Worm (Caenorhabditis elegans): ENCODE measurements around the gene ogdh-1.

ogdh-1 gene

DNA sequence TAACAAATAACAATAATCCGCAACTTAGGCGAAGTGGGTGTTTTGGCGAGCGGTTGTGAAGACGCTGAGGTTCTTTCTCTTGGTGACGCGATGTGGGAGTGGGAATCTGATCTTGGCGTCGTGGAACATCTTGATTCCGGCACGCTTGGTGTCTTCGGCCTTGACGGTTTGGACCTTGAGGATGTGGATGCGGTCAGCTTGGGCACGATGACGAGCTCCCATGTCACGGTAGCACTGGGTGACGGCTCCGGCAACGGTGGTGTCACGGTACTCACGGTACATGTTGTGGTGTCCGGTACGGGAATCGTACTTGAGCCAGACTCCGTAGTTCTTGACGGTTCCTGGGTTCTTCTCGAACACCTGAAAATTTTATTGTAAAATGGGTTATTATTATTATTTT, 45.3 kb upstream of the ogdh-1 start:
- TF ChIP-seq zag-1 (tag; optimal IDR thresholded peaks at IDR 0.05) (no peak), mml-1 (tag; optimal IDR thresholded peaks at IDR 0.05) (no peak), eor-1 (tag; optimal IDR thresholded peaks at IDR 0.05) (no peak), ceh-9 (tag; optimal IDR thresholded peaks at IDR 0.05) (no peak), nhr-76 (tag; optimal IDR thresholded peaks at IDR 0.05) (no peak), elt-3 (tag; optimal IDR thresholded peaks at IDR 0.05) (no peak)

DNA sequence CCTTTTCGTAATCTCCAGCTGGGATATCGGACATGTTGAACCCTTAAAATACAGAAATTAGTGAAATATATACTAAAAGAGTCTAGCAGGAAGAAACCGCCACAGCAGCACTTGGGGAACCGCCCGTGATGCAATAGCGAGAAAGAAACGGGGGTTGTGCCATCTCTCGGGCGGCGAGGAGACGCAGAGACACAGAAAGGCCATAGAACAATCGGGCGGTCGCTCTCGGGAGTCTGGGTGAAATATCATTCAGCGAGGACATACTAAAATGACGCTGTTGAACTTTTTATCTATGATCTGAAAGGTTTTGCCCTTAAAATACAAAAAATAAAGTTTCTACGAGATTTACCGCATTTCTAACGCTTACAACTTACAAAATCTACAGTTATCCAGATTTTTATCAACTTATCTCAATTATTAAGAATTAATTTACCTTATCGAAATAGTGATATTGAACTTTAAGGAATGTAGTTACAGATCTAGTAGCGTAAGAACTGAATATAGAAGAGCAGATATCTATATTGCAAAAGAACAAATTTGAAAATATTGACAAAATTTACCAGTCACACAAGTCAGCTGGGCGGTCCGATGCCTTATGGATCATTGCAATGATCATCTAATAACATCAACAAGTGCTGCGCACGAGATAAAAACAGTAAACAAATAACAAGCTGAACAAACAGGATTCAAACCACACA, 44.7 kb upstream of the ogdh-1 start, which contains the start of gene cyc-2.1:
cyc-2.1 (minus strand) TSS at position 605 of the 698 bp plus-strand sequence.
- peak; percentile 68 for TF ChIP-seq lsy-12 (tag; optimal IDR thresholded peaks at IDR 0.05)
- TF ChIP-seq ceh-9 (tag; optimal IDR thresholded peaks at IDR 0.05): no peak
- no peak for TF ChIP-seq ztf-11 (tag; optimal IDR thresholded peaks at IDR 0.05)
- no peak for TF ChIP-seq zag-1 (tag; optimal IDR thresholded peaks at IDR 0.05)
- TF ChIP-seq sea-2 (GFP tag; optimal IDR thresholded peaks at IDR 0.05): no peak
- TF ChIP-seq nhr-12 (tag; optimal IDR thresholded peaks at IDR 0.05): no peak
- no peak for TF ChIP-seq tbx-2 (tag; optimal IDR thresholded peaks at IDR 0.05)
- TF ChIP-seq pqm-1 (tag; optimal IDR thresholded peaks at IDR 0.05): peak; percentile 70
- TF ChIP-seq fos-1 (tag; optimal IDR thresholded peaks at IDR 0.05): peak; percentile 47
- peak; percentile 18 for TF ChIP-seq skn-1 (tag; optimal IDR thresholded peaks at IDR 0.05)
- no peak for TF ChIP-seq mdl-1 (tag; optimal IDR thresholded peaks at IDR 0.05)
- TF ChIP-seq unc-39 (tag; optimal IDR thresholded peaks at IDR 0.05): no peak
- peak; percentile 69 for TF ChIP-seq aly-2 (tag; optimal IDR thresholded peaks at IDR 0.05)
- TF ChIP-seq lin-39 (tag; optimal IDR thresholded peaks at IDR 0.05): peak; percentile 4
- peak; percentile 62 for TF ChIP-seq nhr-25 (tag; optimal IDR thresholded peaks at IDR 0.05)
- no peak for TF ChIP-seq nhr-237 (tag; optimal IDR thresholded peaks at IDR 0.05)
- TF ChIP-seq elt-1 (tag; optimal IDR thresholded peaks at IDR 0.05): no peak
- TF ChIP-seq nhr-77 (tag; optimal IDR thresholded peaks at IDR 0.05): peak; percentile 61
- TF ChIP-seq nhr-23 (tag; optimal IDR thresholded peaks at IDR 0.05): peak; percentile 38
- TF ChIP-seq ceh-16 (tag; optimal IDR thresholded peaks at IDR 0.05): no peak
- peak; percentile 10 for TF ChIP-seq jun-1 (tag; optimal IDR thresholded peaks at IDR 0.05)
- TF ChIP-seq elt-2 (tag; optimal IDR thresholded peaks at IDR 0.05): peak; percentile 73
- TF ChIP-seq lin-15B (tag; optimal IDR thresholded peaks at IDR 0.05): peak; percentile 83
- no peak for TF ChIP-seq nhr-67 (tag; optimal IDR thresholded peaks at IDR 0.05)
- TF ChIP-seq nfya-1 (tag; optimal IDR thresholded peaks at IDR 0.05; ENCODE audit: insufficient read depth): peak; percentile 66
- TF ChIP-seq pha-4 (tag; optimal IDR thresholded peaks at IDR 0.05): peak; percentile 54
- peak; percentile 47 for TF ChIP-seq ceh-28 (tag; optimal IDR thresholded peaks at IDR 0.05)
- TF ChIP-seq ama-1 (optimal IDR thresholded peaks at IDR 0.05): peak; percentile 84
- peak; percentile 67 for TF ChIP-seq R02D3.7 (tag; optimal IDR thresholded peaks at IDR 0.05)
- no peak for TF ChIP-seq nhr-11 (tag; optimal IDR thresholded peaks at IDR 0.05)
- TF ChIP-seq hmg-11 (tag; optimal IDR thresholded peaks at IDR 0.05): peak; percentile 82

DNA sequence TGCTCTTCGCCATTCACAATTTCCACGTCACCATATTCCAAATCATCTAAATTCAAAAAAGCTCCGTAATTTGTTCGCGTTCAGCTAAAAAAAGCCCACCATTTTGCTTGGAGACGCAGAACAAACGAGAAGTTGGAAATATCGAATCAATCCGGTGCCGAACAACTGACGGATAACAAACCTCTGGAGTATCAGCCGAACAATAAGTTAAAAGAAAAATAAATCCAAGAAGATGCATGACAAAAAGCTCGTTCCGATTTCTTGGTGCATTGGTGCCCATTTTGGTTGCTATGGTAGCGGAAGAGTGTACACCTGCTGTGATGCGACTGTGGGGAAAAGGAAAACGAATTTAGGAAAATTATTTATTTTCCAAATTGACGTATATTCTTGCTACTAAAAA, 43.7 kb upstream of the ogdh-1 start, which contains the start of gene tctn-1:
tctn-1 (minus strand) TSS at position 280 of the 400 bp plus-strand sequence.
- TF ChIP-seq fkh-10 (GFP tag; optimal IDR thresholded peaks at IDR 0.05) (no peak), lin-15B (tag; optimal IDR thresholded peaks at IDR 0.05) (peak; percentile 16), egl-5 (tag; optimal IDR thresholded peaks at IDR 0.05) (no peak), egl-27 (tag; optimal IDR thresholded peaks at IDR 0.05) (no peak), lsy-12 (tag; optimal IDR thresholded peaks at IDR 0.05) (no peak), eor-1 (tag; optimal IDR thresholded peaks at IDR 0.05) (no peak), ztf-4 (tag; optimal IDR thresholded peaks at IDR 0.05) (no peak), lin-39 (tag; optimal IDR thresholded peaks at IDR 0.05) (no peak), skn-1 (tag; optimal IDR thresholded peaks at IDR 0.05) (no peak), daf-12 (tag; optimal IDR thresholded peaks at IDR 0.05) (no peak), elt-1 (tag; optimal IDR thresholded peaks at IDR 0.05) (no peak), ZK546.5 (tag; optimal IDR thresholded peaks at IDR 0.05) (no peak), nhr-11 (tag; optimal IDR thresholded peaks at IDR 0.05) (no peak), tbx-2 (tag; optimal IDR thresholded peaks at IDR 0.05) (no peak), nhr-28 (tag; optimal IDR thresholded peaks at IDR 0.05) (no peak), nhr-76 (tag; optimal IDR thresholded peaks at IDR 0.05) (no peak), mdl-1 (tag; optimal IDR thresholded peaks at IDR 0.05) (no peak), nhr-43 (tag; optimal IDR thresholded peaks at IDR 0.05; ENCODE audit: poor library complexity, severe bottlenecking) (no peak), hmg-11 (tag; optimal IDR thresholded peaks at IDR 0.05) (no peak), R02D3.7 (tag; optimal IDR thresholded peaks at IDR 0.05) (peak; percentile 36), unc-62 (GFP tag; optimal IDR thresholded peaks at IDR 0.05) (no peak), nhr-23 (tag; optimal IDR thresholded peaks at IDR 0.05) (no peak), ceh-82 (tag; optimal IDR thresholded peaks at IDR 0.05) (no peak), nfya-1 (tag; optimal IDR thresholded peaks at IDR 0.05; ENCODE audit: insufficient read depth) (peak; percentile 24), nhr-237 (tag; optimal IDR thresholded peaks at IDR 0.05) (no peak), nhr-25 (tag; optimal IDR thresholded peaks at IDR 0.05) (no peak), jun-1 (tag; optimal IDR thresholded peaks at IDR 0.05) (no peak), ama-1 (optimal IDR thresholded peaks at IDR 0.05) (peak; percentile 65), nhr-67 (tag; optimal IDR thresholded peaks at IDR 0.05) (no peak), zag-1 (tag; optimal IDR thresholded peaks at IDR 0.05) (no peak), fkh-2 (tag; optimal IDR thresholded peaks at IDR 0.05) (no peak)
